Worm (Caenorhabditis elegans): ENCODE data around the gene nyn-3.
A peak's percentile ranks its signal among the peaks of the same experiment; 100 is the strongest.

The nyn-3 gene

DNA sequence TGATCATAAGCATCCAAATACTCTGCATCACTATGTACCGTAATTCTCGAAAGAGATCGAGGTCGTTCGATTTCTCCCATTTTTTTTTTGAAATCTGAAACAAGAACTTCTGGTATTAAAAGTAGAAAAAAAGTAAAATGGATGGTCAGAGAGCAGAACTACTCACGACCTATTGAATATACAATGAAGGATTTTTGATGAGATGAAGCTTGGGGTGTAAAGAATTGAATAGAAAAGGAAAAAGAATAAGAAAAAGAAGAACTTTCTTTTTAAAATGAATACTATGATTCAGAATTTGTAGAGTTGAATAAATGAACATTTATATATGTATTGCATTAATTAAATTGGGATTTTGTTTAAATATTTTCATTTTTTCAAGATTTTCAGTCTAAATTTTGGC is 41.5 kb upstream of the nyn-3 start, which contains the start of gene ttc-39B:
Gene ttc-39B, minus strand, starts transcription at position 101 of the 400 bp plus-strand sequence.
- TF ChIP-seq lsy-2 (tag; optimal IDR thresholded peaks at IDR 0.05) (no peak), blmp-1 (tag; optimal IDR thresholded peaks at IDR 0.05) (no peak), unc-120 (tag; optimal IDR thresholded peaks at IDR 0.05; ENCODE audit: poor library complexity, severe bottlenecking) (no peak), nhr-12 (tag; optimal IDR thresholded peaks at IDR 0.05) (no peak)

DNA sequence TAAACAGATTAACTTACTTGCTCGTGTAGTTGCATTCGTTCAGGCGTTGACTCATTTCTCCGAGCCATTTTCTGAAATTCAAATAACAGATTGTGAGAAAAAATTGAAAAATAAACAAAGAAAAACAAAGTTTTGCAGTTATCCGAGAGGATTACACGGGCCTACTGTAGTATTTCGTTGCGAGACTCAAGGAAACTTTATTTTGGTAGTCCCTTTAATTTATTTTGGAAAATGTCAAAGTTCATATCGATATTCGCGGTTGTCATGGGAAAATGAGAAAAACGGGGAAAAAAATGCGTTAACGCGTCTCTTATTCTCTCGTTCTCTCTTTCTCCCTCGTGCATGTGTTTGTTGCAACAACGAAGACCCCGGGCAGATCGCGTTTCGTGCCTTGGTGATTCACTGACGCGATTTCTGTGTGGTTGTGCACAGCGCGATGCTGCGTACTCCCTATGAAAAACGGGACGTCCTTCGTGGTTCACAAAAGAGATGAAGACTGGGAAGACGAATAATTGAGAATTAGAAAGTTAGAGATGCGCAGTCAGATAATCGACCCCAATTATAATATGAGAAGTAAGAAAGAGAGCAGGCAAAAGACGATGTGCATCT is 38.9 kb upstream of the nyn-3 start, which contains the start of gene set-4:
Gene set-4, minus strand, starts transcription at position 120 of the 609 bp plus-strand sequence.
- TF ChIP-seq unc-39 (tag; optimal IDR thresholded peaks at IDR 0.05) (peak; percentile 12), mls-2 (tag; optimal IDR thresholded peaks at IDR 0.05) (peak; percentile 67), mab-5 (tag; optimal IDR thresholded peaks at IDR 0.05) (no peak), ceh-43 (GFP tag; optimal IDR thresholded peaks at IDR 0.05) (peak; percentile 66), elt-3 (tag; optimal IDR thresholded peaks at IDR 0.05) (no peak), ces-1 (GFP tag; optimal IDR thresholded peaks at IDR 0.05) (peak; percentile 75), bed-3 (GFP tag; optimal IDR thresholded peaks at IDR 0.05) (peak; percentile 10), cnd-1 (tag; optimal IDR thresholded peaks at IDR 0.05) (peak; percentile 55), lin-32 (GFP tag; optimal IDR thresholded peaks at IDR 0.05) (no peak), drap-1 (GFP tag; optimal IDR thresholded peaks at IDR 0.05) (peak; percentile 71), hlh-1 (tag; optimal IDR thresholded peaks at IDR 0.05) (peak; percentile 76), elt-1 (tag; optimal IDR thresholded peaks at IDR 0.05; ENCODE audit: borderline replicate concordance, insufficient read depth) (peak; percentile 8), nhr-76 (tag; optimal IDR thresholded peaks at IDR 0.05) (no peak), M03D4.4 (tag; optimal IDR thresholded peaks at IDR 0.05) (peak; percentile 49), lin-13 (tag; optimal IDR thresholded peaks at IDR 0.05) (peak; percentile 87), nhr-237 (tag; optimal IDR thresholded peaks at IDR 0.05) (peak; percentile 71), sem-2 (GFP tag; optimal IDR thresholded peaks at IDR 0.05) (no peak), ham-2 (GFP tag; optimal IDR thresholded peaks at IDR 0.05) (no peak), mep-1 (tag; optimal IDR thresholded peaks at IDR 0.05) (peak; percentile 87), unc-62 (GFP tag; optimal IDR thresholded peaks at IDR 0.05) (peak; percentile 73), lsy-2 (tag; optimal IDR thresholded peaks at IDR 0.05) (peak; percentile 76), ceh-83 (GFP tag; optimal IDR thresholded peaks at IDR 0.05) (no peak), unc-120 (tag; optimal IDR thresholded peaks at IDR 0.05; ENCODE audit: poor library complexity, severe bottlenecking) (peak; percentile 31), sptf-1 (tag; optimal IDR thresholded peaks at IDR 0.05) (peak; percentile 82), ztf-11 (tag; optimal IDR thresholded peaks at IDR 0.05) (peak; percentile 55), blmp-1 (tag; optimal IDR thresholded peaks at IDR 0.05) (no peak), ceh-39 (tag; optimal IDR thresholded peaks at IDR 0.05) (peak; percentile 46), nhr-12 (tag; optimal IDR thresholded peaks at IDR 0.05) (no peak), pha-4 (tag; optimal IDR thresholded peaks at IDR 0.05) (peak; percentile 64)

DNA sequence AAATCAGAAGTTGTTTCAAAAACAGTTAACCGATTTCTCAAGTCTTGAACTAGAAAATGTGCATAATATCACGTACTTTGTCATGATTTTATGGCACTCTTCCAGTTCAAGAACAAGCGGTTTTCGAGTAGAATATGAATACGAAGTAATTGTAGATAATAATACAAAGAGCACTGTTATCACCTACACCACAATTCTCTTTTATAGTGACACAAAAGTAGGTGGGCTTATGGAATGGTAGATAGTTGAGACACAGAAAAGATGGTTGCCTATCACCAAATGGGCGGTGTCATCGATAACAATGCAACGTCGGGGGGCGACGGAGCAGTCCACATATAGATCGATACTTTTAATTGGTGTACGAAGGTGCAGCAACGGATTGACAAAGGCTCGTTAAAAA is 36.2 kb upstream of the nyn-3 start:
- TF ChIP-seq cnd-1 (tag; optimal IDR thresholded peaks at IDR 0.05), result no peak
- TF ChIP-seq mls-2 (tag; optimal IDR thresholded peaks at IDR 0.05), result no peak
- no peak for TF ChIP-seq mep-1 (tag; optimal IDR thresholded peaks at IDR 0.05)
- TF ChIP-seq ham-2 (GFP tag; optimal IDR thresholded peaks at IDR 0.05), result no peak
- TF ChIP-seq blmp-1 (tag; optimal IDR thresholded peaks at IDR 0.05), result no peak
- TF ChIP-seq sem-2 (GFP tag; optimal IDR thresholded peaks at IDR 0.05), result no peak

DNA sequence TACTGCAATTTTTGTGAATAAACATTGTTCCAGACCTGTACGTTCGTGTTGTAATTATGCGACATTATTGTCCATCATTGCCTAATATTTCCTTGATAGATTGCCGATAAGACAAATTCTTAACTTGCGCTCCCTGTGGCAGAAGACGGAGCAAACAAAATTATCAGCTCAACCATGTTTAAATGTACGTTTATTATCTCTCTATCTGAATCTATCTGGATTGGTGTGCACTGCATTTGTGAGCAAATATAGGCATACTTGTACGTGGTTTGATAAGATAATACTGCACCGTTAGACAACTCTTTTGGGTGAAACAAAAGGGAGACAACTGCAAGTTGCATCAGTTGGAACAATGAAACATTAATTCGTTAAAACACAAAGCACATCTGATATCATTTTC is 34.9 kb upstream of the nyn-3 start:
- TF ChIP-seq ceh-83 (GFP tag; optimal IDR thresholded peaks at IDR 0.05) (no peak), cnd-1 (tag; optimal IDR thresholded peaks at IDR 0.05) (no peak), elt-1 (tag; optimal IDR thresholded peaks at IDR 0.05; ENCODE audit: borderline replicate concordance, insufficient read depth) (no peak), nhr-76 (tag; optimal IDR thresholded peaks at IDR 0.05) (no peak), mab-5 (tag; optimal IDR thresholded peaks at IDR 0.05) (no peak), lsy-2 (tag; optimal IDR thresholded peaks at IDR 0.05) (no peak), lin-13 (tag; optimal IDR thresholded peaks at IDR 0.05) (no peak), drap-1 (GFP tag; optimal IDR thresholded peaks at IDR 0.05) (no peak), elt-3 (tag; optimal IDR thresholded peaks at IDR 0.05) (no peak), hlh-1 (tag; optimal IDR thresholded peaks at IDR 0.05) (no peak), ceh-39 (tag; optimal IDR thresholded peaks at IDR 0.05) (no peak), bed-3 (GFP tag; optimal IDR thresholded peaks at IDR 0.05) (no peak), nhr-28 (tag; optimal IDR thresholded peaks at IDR 0.05) (no peak), M03D4.4 (tag; optimal IDR thresholded peaks at IDR 0.05) (no peak), sem-2 (GFP tag; optimal IDR thresholded peaks at IDR 0.05) (no peak), lin-32 (GFP tag; optimal IDR thresholded peaks at IDR 0.05) (no peak), ham-2 (GFP tag; optimal IDR thresholded peaks at IDR 0.05) (no peak), nhr-2 (tag; optimal IDR thresholded peaks at IDR 0.05) (no peak), unc-62 (GFP tag; optimal IDR thresholded peaks at IDR 0.05) (no peak), ztf-11 (tag; optimal IDR thresholded peaks at IDR 0.05) (no peak)

Measured in whole organism, mixed stage, embryonic.